Worm (Caenorhabditis elegans) whole organism, L3 larva: ENCODE measurements around the gene sre-43.

ENCODE experiments used
- aly-2 ChIP-seq: fragments of 150-350 bp; optimal IDR thresholded peaks from 2 replicates; lab custom pipeline; 2014; ENCODE audit warnings: missing biosample characterization, missing genetic modification characterization
- ama-1 ChIP-seq: fragments of 150-350 bp; optimal IDR thresholded peaks from 2 replicates; lab custom pipeline; 2018
- ceh-28 ChIP-seq: fragments of 150-350 bp; optimal IDR thresholded peaks from 2 replicates; lab custom pipeline; 2014; ENCODE audit warnings: missing biosample characterization, missing genetic modification reagents, missing genetic modification characterization
- ceh-82 ChIP-seq: fragments of 150-350 bp; optimal IDR thresholded peaks from 2 replicates; lab custom pipeline; 2014; ENCODE audit warnings: missing biosample characterization, missing genetic modification characterization
- ceh-9 ChIP-seq: sonication (generic microtip); optimal IDR thresholded peaks from 2 replicates; lab custom pipeline; 2018; ENCODE audit warnings: missing biosample characterization, missing genetic modification characterization
- daf-12 ChIP-seq: fragments of 150-350 bp; optimal IDR thresholded peaks from 2 replicates; lab custom pipeline; 2014; ENCODE audit warnings: missing biosample characterization, missing genetic modification reagents, missing genetic modification characterization
- egl-5 ChIP-seq: fragments of 150-350 bp; optimal IDR thresholded peaks from 2 replicates; lab custom pipeline; 2017; ENCODE audit warnings: missing biosample characterization, missing genetic modification reagents, missing genetic modification characterization, inconsistent platforms
- elt-1 ChIP-seq: fragments of 150-350 bp; optimal IDR thresholded peaks from 2 replicates; lab custom pipeline; 2014; ENCODE audit warnings: missing biosample characterization, missing genetic modification characterization
- fkh-10 ChIP-seq: sonication (generic microtip); optimal IDR thresholded peaks from 2 replicates; lab custom pipeline; 2017; ENCODE audit warnings: missing biosample characterization, missing genetic modification reagents, missing genetic modification characterization
- fos-1 ChIP-seq: fragments of 150-350 bp; optimal IDR thresholded peaks from 2 replicates; lab custom pipeline; 2014; ENCODE audit warnings: missing biosample characterization, missing genetic modification characterization
- hmg-11 ChIP-seq: sonication (generic microtip); optimal IDR thresholded peaks from 2 replicates; lab custom pipeline; 2016; ENCODE audit warnings: missing genetic modification characterization, missing compliant biosample characterization
- jun-1 ChIP-seq: fragments of 150-350 bp; optimal IDR thresholded peaks from 2 replicates; lab custom pipeline; 2014; ENCODE audit warnings: missing biosample characterization, missing genetic modification reagents, missing genetic modification characterization
- lin-15B ChIP-seq: fragments of 150-350 bp; optimal IDR thresholded peaks from 2 replicates; lab custom pipeline; 2014; ENCODE audit warnings: missing biosample characterization, missing genetic modification characterization
- lin-39 ChIP-seq: fragments of 150-350 bp; optimal IDR thresholded peaks from 2 replicates; lab custom pipeline; 2018; ENCODE audit warnings: missing biosample characterization, missing genetic modification reagents, missing genetic modification characterization
- lsy-12 ChIP-seq: sonication (generic microtip); optimal IDR thresholded peaks from 2 replicates; lab custom pipeline; 2016; ENCODE audit warnings: mild to moderate bottlenecking, missing genetic modification characterization, missing compliant biosample characterization
- mml-1 ChIP-seq: fragments of 150-350 bp; sonication (generic microtip); optimal IDR thresholded peaks from 3 replicates; lab custom pipeline; 2014; ENCODE audit warnings: missing biosample characterization, missing genetic modification characterization
- nfya-1 ChIP-seq: sonication (generic microtip); optimal IDR thresholded peaks from 2 replicates; lab custom pipeline; 2017; ENCODE audit warnings: missing genetic modification characterization, mild to moderate bottlenecking, missing compliant biosample characterization, antibody characterized with exemption, moderate library complexity; ENCODE audit not compliant: insufficient read depth
- nhr-11 ChIP-seq: fragments of 150-350 bp; optimal IDR thresholded peaks from 2 replicates; lab custom pipeline; 2014; ENCODE audit warnings: missing biosample characterization, missing genetic modification characterization
- nhr-12 ChIP-seq: fragments of 150-350 bp; optimal IDR thresholded peaks from 2 replicates; lab custom pipeline; 2014; ENCODE audit warnings: missing biosample characterization, missing genetic modification characterization
- nhr-23 ChIP-seq: fragments of 150-350 bp; optimal IDR thresholded peaks from 2 replicates; lab custom pipeline; 2014; ENCODE audit warnings: missing biosample characterization, missing genetic modification reagents, missing genetic modification characterization
- nhr-237 ChIP-seq: fragments of 150-350 bp; optimal IDR thresholded peaks from 2 replicates; lab custom pipeline; 2014; ENCODE audit warnings: missing biosample characterization, missing genetic modification characterization
- nhr-25 ChIP-seq: sonication (generic microtip); optimal IDR thresholded peaks from 2 replicates; lab custom pipeline; 2017; ENCODE audit warnings: missing biosample characterization, missing genetic modification characterization
- nhr-43 ChIP-seq: sonication (generic microtip); optimal IDR thresholded peaks from 2 replicates; lab custom pipeline; 2016; ENCODE audit warnings: mild to moderate bottlenecking, missing genetic modification characterization, missing compliant biosample characterization; ENCODE audit not compliant: poor library complexity, severe bottlenecking
- nhr-67 ChIP-seq: fragments of 150-350 bp; optimal IDR thresholded peaks from 2 replicates; lab custom pipeline; 2014; ENCODE audit warnings: missing biosample characterization, missing genetic modification characterization
- nhr-76 ChIP-seq: fragments of 150-350 bp; sonication (generic microtip); optimal IDR thresholded peaks from 5 replicates; lab custom pipeline; 2014; ENCODE audit warnings: missing biosample characterization, missing genetic modification characterization
- nhr-77 ChIP-seq: fragments of 150-350 bp; optimal IDR thresholded peaks from 2 replicates; lab custom pipeline; 2014; ENCODE audit warnings: missing biosample characterization, missing genetic modification characterization
- pha-4 ChIP-seq: fragments of 150-350 bp; optimal IDR thresholded peaks from 2 replicates; lab custom pipeline; 2014; ENCODE audit warnings: missing biosample characterization, missing genetic modification reagents, missing genetic modification characterization
- pqm-1 ChIP-seq: fragments of 150-350 bp; optimal IDR thresholded peaks from 2 replicates; lab custom pipeline; 2017; ENCODE audit warnings: missing biosample characterization, missing genetic modification characterization, inconsistent platforms
- sea-2 ChIP-seq: fragments of 150-350 bp; sonication (generic microtip); optimal IDR thresholded peaks from 4 replicates; lab custom pipeline; 2014; ENCODE audit warnings: missing biosample characterization, missing genetic modification reagents, missing genetic modification characterization
- unc-39 ChIP-seq: sonication (generic microtip); optimal IDR thresholded peaks from 4 replicates; lab custom pipeline; 2017; ENCODE audit warnings: missing biosample characterization, missing genetic modification characterization
- unc-62 ChIP-seq: fragments of 150-350 bp; sonication (generic microtip); optimal IDR thresholded peaks from 4 replicates; lab custom pipeline; 2014; ENCODE audit warnings: missing biosample characterization, missing genetic modification reagents, missing genetic modification characterization
- zag-1 ChIP-seq: fragments of 150-350 bp; optimal IDR thresholded peaks from 2 replicates; lab custom pipeline; 2014; ENCODE audit warnings: missing biosample characterization, missing genetic modification characterization
- ztf-4 ChIP-seq: fragments of 150-350 bp; optimal IDR thresholded peaks from 2 replicates; lab custom pipeline; 2014; ENCODE audit warnings: missing biosample characterization, missing genetic modification characterization

sre-43 gene

ce11 chrII:13972199-13972598 is 3.3 kb upstream of the sre-43 start:
- TF ChIP-seq fkh-10 (no peak), ama-1 (no peak), nhr-25 (tag; lab: Kevin White, UChicago) (no peak), nhr-76 (no peak), ztf-4 (tag; lab: Kevin White, UChicago) (no peak), nhr-11 (tag; lab: Kevin White, UChicago) (no peak), elt-1 (tag; lab: Kevin White, UChicago) (no peak), nhr-67 (no peak), pqm-1 (tag; lab: Kevin White, UChicago) (no peak), lsy-12 (no peak), nhr-12 (tag; lab: Kevin White, UChicago) (no peak), zag-1 (tag; lab: Kevin White, UChicago) (no peak), nfya-1 (tag; lab: Kevin White, UChicago) (no peak), ceh-28 (tag; lab: Kevin White, UChicago) (no peak), egl-5 (tag; lab: Kevin White, UChicago) (no peak), fos-1 (tag; lab: Kevin White, UChicago) (no peak), ceh-9 (tag; lab: Kevin White, UChicago) (no peak), unc-62 (no peak)

- TF ChIP-seq egl-5 (tag; lab: Kevin White, UChicago) (no peak), unc-39 (tag; lab: Kevin White, UChicago) (no peak), pqm-1 (tag; lab: Kevin White, UChicago) (no peak), nhr-237 (no peak), nhr-11 (tag; lab: Kevin White, UChicago) (no peak), nhr-23 (tag; lab: Kevin White, UChicago) (no peak)
These were observed 2.6 kb downstream of the sre-43 start, which contains the start of gene W07G1.7 for ce11 chrII:13966242-13966641. W07G1.7 (minus strand) TSS chrII:13966342.

- no peak for TF ChIP-seq nhr-67
These were observed 4.6 kb downstream of the sre-43 start for ce11 chrII:13964325-13964724.

- TF ChIP-seq sea-2 (GFP tag; lab: Kevin White, UChicago) (no peak), ama-1 (no peak), daf-12 (tag; lab: Kevin White, UChicago) (no peak), mml-1 (tag; lab: Kevin White, UChicago) (no peak), lin-15B (tag; lab: Kevin White, UChicago) (no peak), zag-1 (tag; lab: Kevin White, UChicago) (no peak), jun-1 (tag; lab: Kevin White, UChicago) (no peak), fos-1 (tag; lab: Kevin White, UChicago) (no peak), egl-5 (tag; lab: Kevin White, UChicago) (no peak)
These were observed 6.6 kb downstream of the sre-43 start, which contains the start of gene rpi-1 for ce11 chrII:13962319-13962718. rpi-1 (minus strand) TSS chrII:13962419.

ce11 chrII:13961567-13961966 is 7.3 kb downstream of the sre-43 start:
- no peak for TF ChIP-seq egl-5 (tag; lab: Kevin White, UChicago)
- TF ChIP-seq hmg-11 (tag; lab: Kevin White, UChicago), result no peak
- TF ChIP-seq unc-39 (tag; lab: Kevin White, UChicago), result no peak
- no peak for TF ChIP-seq fos-1 (tag; lab: Kevin White, UChicago)
- no peak for TF ChIP-seq nhr-77 (tag; lab: Kevin White, UChicago)
- no peak for TF ChIP-seq aly-2
- TF ChIP-seq nhr-23 (tag; lab: Kevin White, UChicago), result no peak
- TF ChIP-seq sea-2 (GFP tag; lab: Kevin White, UChicago), result no peak
- TF ChIP-seq lin-15B (tag; lab: Kevin White, UChicago), result no peak
- TF ChIP-seq ztf-4 (tag; lab: Kevin White, UChicago), result no peak
- no peak for TF ChIP-seq pha-4 (tag; lab: Kevin White, UChicago)
- TF ChIP-seq lin-39 (tag; lab: Kevin White, UChicago), result no peak
- TF ChIP-seq nhr-25 (tag; lab: Kevin White, UChicago), result no peak
- no peak for TF ChIP-seq nhr-43
- no peak for TF ChIP-seq ceh-82 (tag; lab: Kevin White, UChicago)
- TF ChIP-seq, all 47 proteins: peak for 0
